Worm (Caenorhabditis elegans) whole organism, L4 larva: ENCODE measurements around the gene rpi-2.

Experiments
- F10B5.3 ChIP-seq: sonication (generic microtip); optimal IDR thresholded peaks from 2 replicates; lab custom pipeline; 2016; ENCODE audit warnings: mild to moderate bottlenecking, missing genetic modification characterization, missing compliant biosample characterization
- F37D6.2 ChIP-seq: sonication (generic microtip); optimal IDR thresholded peaks from 2 replicates; lab custom pipeline; 2016; ENCODE audit warnings: mild to moderate bottlenecking, missing genetic modification characterization, missing compliant biosample characterization
- F49E8.2 ChIP-seq: sonication (generic microtip); optimal IDR thresholded peaks from 2 replicates; lab custom pipeline; 2016; ENCODE audit warnings: missing compliant biosample characterization, mild to moderate bottlenecking, missing genetic modification characterization, borderline replicate concordance
- R02D3.7 ChIP-seq: fragments of 150-350 bp; sonication (generic microtip); optimal IDR thresholded peaks from 3 replicates; lab custom pipeline; 2014; ENCODE audit warnings: missing biosample characterization, missing genetic modification characterization
- T26A8.4 ChIP-seq: fragments of 200-800 bp; sonication (Bioruptor generic); IDR thresholded peaks from 2 replicates; pipeline ENCODE4 v1.3.6; 2022; ENCODE audit warnings: missing genetic modification characterization, missing compliant biosample characterization
- Y5F2A.4 ChIP-seq: fragments of 200-800 bp; sonication (Bioruptor generic); optimal IDR thresholded peaks from 2 replicates; lab custom pipeline; 2018; ENCODE audit warnings: mild to moderate bottlenecking, missing genetic modification characterization, missing compliant biosample characterization
- ceh-28 ChIP-seq: fragments of 150-350 bp; optimal IDR thresholded peaks from 2 replicates; lab custom pipeline; 2014; ENCODE audit warnings: missing biosample characterization, missing genetic modification reagents, missing genetic modification characterization
- ceh-32 ChIP-seq: sonication (generic microtip); optimal IDR thresholded peaks from 2 replicates; lab custom pipeline; 2016; ENCODE audit warnings: mild to moderate bottlenecking, missing genetic modification characterization, missing compliant biosample characterization; ENCODE audit not compliant: poor library complexity
- ces-1 ChIP-seq: fragments of 150-350 bp; sonication (generic microtip); optimal IDR thresholded peaks from 4 replicates; lab custom pipeline; 2014; ENCODE audit warnings: missing biosample characterization, missing genetic modification reagents, missing genetic modification characterization
- ctbp-1 ChIP-seq: fragments of 200-800 bp; sonication (Bioruptor generic); IDR thresholded peaks from 2 replicates; pipeline ENCODE4 v1.3.6; 2022; ENCODE audit warnings: missing genetic modification reagents, missing genetic modification characterization, missing compliant biosample characterization
- daf-19 ChIP-seq: fragments of 200-800 bp; sonication (Bioruptor generic); conservative IDR thresholded peaks from 2 replicates; pipeline ENCODE4 v1.3.6; 2022; ENCODE audit warnings: missing genetic modification characterization, missing compliant biosample characterization
- daf-8 ChIP-seq: fragments of 200-800 bp; sonication (Bioruptor generic); IDR thresholded peaks from 2 replicates; pipeline ENCODE4 v1.3.6; 2022; ENCODE audit warnings: missing genetic modification characterization, missing compliant biosample characterization
- dmd-8 ChIP-seq: fragments of 200-800 bp; sonication (Bioruptor generic); IDR thresholded peaks from 2 replicates; pipeline ENCODE4 v1.3.6; 2022; ENCODE audit warnings: missing genetic modification characterization, missing compliant biosample characterization
- dmd-9 ChIP-seq: fragments of 200-800 bp; sonication (Bioruptor generic); IDR thresholded peaks from 2 replicates; pipeline ENCODE4 v1.3.6; 2022; ENCODE audit warnings: missing genetic modification reagents, missing genetic modification characterization, missing compliant biosample characterization
- duxl-1 ChIP-seq: sonication (generic microtip); optimal IDR thresholded peaks from 2 replicates; lab custom pipeline; 2016; ENCODE audit warnings: mild to moderate bottlenecking, missing genetic modification characterization, moderate library complexity, missing compliant biosample characterization; ENCODE audit not compliant: poor library complexity
- dve-1 ChIP-seq: sonication (generic microtip); optimal IDR thresholded peaks from 2 replicates; lab custom pipeline; 2017; ENCODE audit warnings: antibody characterized with exemption, mild to moderate bottlenecking, missing genetic modification characterization, missing compliant biosample characterization; ENCODE audit not compliant: insufficient read depth
- gei-8 ChIP-seq: fragments of 200-800 bp; sonication (Bioruptor generic); optimal IDR thresholded peaks from 2 replicates; lab custom pipeline; 2018; ENCODE audit warnings: mild to moderate bottlenecking, missing genetic modification characterization, missing compliant biosample characterization
- hif-1 ChIP-seq, 2 experiments: sonication (generic microtip); optimal IDR thresholded peaks; 2 replicates each; lab custom pipeline; 2016 to 2017; ENCODE audit warnings: missing compliant biosample characterization in 2 of 2, missing genetic modification characterization in 2 of 2, missing genetic modification reagents in 2 of 2, missing genotype in 2 of 2, mild to moderate bottlenecking in 1 of 2
- lim-7 ChIP-seq: fragments of 200-800 bp; sonication (Bioruptor generic); IDR thresholded peaks from 2 replicates; pipeline ENCODE4 v1.3.6; 2022; ENCODE audit warnings: missing genetic modification characterization, missing compliant biosample characterization
- lin-1 ChIP-seq: fragments of 200-800 bp; sonication (Bioruptor generic); IDR thresholded peaks from 2 replicates; pipeline ENCODE4 v1.3.6; 2022; ENCODE audit warnings: missing genetic modification reagents, missing genetic modification characterization, missing compliant biosample characterization
- lin-13 ChIP-seq: fragments of 150-350 bp; optimal IDR thresholded peaks from 2 replicates; lab custom pipeline; 2014; ENCODE audit warnings: missing biosample characterization, missing genetic modification reagents, missing genetic modification characterization
- lin-15B ChIP-seq: fragments of 150-350 bp; sonication (generic microtip); optimal IDR thresholded peaks from 3 replicates; lab custom pipeline; 2014; ENCODE audit warnings: missing biosample characterization, missing genetic modification characterization
- lsy-2 ChIP-seq, 2 experiments: fragments of 150-350 bp in 1 of 2; sonication (generic microtip) in 1 of 2; optimal IDR thresholded peaks; 2 replicates each; lab custom pipeline; 2014 to 2017; ENCODE audit warnings: missing biosample characterization in 2 of 2, missing genetic modification characterization in 2 of 2
- madf-5 ChIP-seq, 2 experiments: fragments of 200-800 bp; sonication (Bioruptor generic); IDR thresholded peaks; 2 replicates each; pipeline ENCODE4 v1.3.6; 2022; ENCODE audit warnings: missing compliant biosample characterization in 2 of 2, missing genetic modification characterization in 2 of 2
- mdl-1 ChIP-seq, 2 experiments: fragments of 150-350 bp in 1 of 2; sonication (generic microtip) in 1 of 2; optimal IDR thresholded peaks; 2 replicates each; lab custom pipeline; 2014 to 2017; ENCODE audit warnings: missing biosample characterization in 2 of 2, missing genetic modification characterization in 2 of 2
- mdt-29 ChIP-seq: fragments of 200-800 bp; sonication (Bioruptor generic); IDR thresholded peaks from 2 replicates; pipeline ENCODE4 v1.3.6; 2022; ENCODE audit warnings: missing genetic modification reagents, missing genetic modification characterization, missing compliant biosample characterization
- mep-1 ChIP-seq: fragments of 150-350 bp; sonication (generic microtip); optimal IDR thresholded peaks from 3 replicates; lab custom pipeline; 2014; ENCODE audit warnings: missing biosample characterization, missing genetic modification characterization
- mes-2 ChIP-seq: sonication (generic microtip); optimal IDR thresholded peaks from 2 replicates; lab custom pipeline; 2016; ENCODE audit warnings: missing genotype, mild to moderate bottlenecking, missing genetic modification characterization, missing compliant biosample characterization; ENCODE audit not compliant: poor library complexity, severe bottlenecking
- nhr-10 ChIP-seq: fragments of 150-350 bp; optimal IDR thresholded peaks from 2 replicates; lab custom pipeline; 2014; ENCODE audit warnings: missing biosample characterization, missing genetic modification characterization
- nhr-102 ChIP-seq: sonication (generic microtip); optimal IDR thresholded peaks from 2 replicates; lab custom pipeline; 2016; ENCODE audit warnings: mild to moderate bottlenecking, missing genetic modification characterization, moderate library complexity, missing compliant biosample characterization
- nhr-28 ChIP-seq: fragments of 150-350 bp; optimal IDR thresholded peaks from 2 replicates; lab custom pipeline; 2014; ENCODE audit warnings: missing biosample characterization, missing genetic modification characterization
- nhr-42 ChIP-seq: fragments of 200-800 bp; sonication (Bioruptor generic); IDR thresholded peaks from 2 replicates; pipeline ENCODE4 v1.3.6; 2022; ENCODE audit warnings: missing genetic modification characterization, missing compliant biosample characterization
- nhr-48 ChIP-seq: sonication (generic microtip); optimal IDR thresholded peaks from 2 replicates; lab custom pipeline; 2016; ENCODE audit warnings: mild to moderate bottlenecking, missing genetic modification characterization, missing compliant biosample characterization
- nhr-77 ChIP-seq: fragments of 150-350 bp; optimal IDR thresholded peaks from 2 replicates; lab custom pipeline; 2014; ENCODE audit warnings: missing biosample characterization, missing genetic modification characterization
- pha-4 ChIP-seq, 2 experiments: fragments of 150-350 bp in 1 of 2; fragments of 200-800 bp in 1 of 2; sonication (Bioruptor generic) in 1 of 2; IDR thresholded peaks in 1 of 2; optimal IDR thresholded peaks in 1 of 2; 2 replicates each; pipeline versions ENCODE4 v1.3.6 to Lab custom; 2014 to 2022; ENCODE audit warnings: missing genetic modification characterization in 2 of 2, missing genetic modification reagents in 2 of 2, missing biosample characterization in 1 of 2, missing compliant biosample characterization in 1 of 2
- php-3 ChIP-seq: fragments of 200-800 bp; sonication (Bioruptor generic); IDR thresholded peaks from 2 replicates; pipeline ENCODE4 v1.3.6; 2022; ENCODE audit warnings: missing genetic modification reagents, missing genetic modification characterization, missing compliant biosample characterization
- pqm-1 ChIP-seq: sonication (generic microtip); optimal IDR thresholded peaks from 2 replicates; lab custom pipeline; 2017; ENCODE audit warnings: missing biosample characterization, missing genetic modification characterization
- rbr-2 ChIP-seq: sonication (generic microtip); optimal IDR thresholded peaks from 2 replicates; lab custom pipeline; 2016; ENCODE audit warnings: missing genotype, missing genetic modification characterization, missing compliant biosample characterization
- sdz-12 ChIP-seq: fragments of 200-800 bp; sonication (Bioruptor generic); optimal IDR thresholded peaks from 2 replicates; lab custom pipeline; 2018; ENCODE audit warnings: mild to moderate bottlenecking, missing genetic modification characterization, missing compliant biosample characterization
- snpc-4 ChIP-seq: fragments of 150-350 bp; optimal IDR thresholded peaks from 2 replicates; lab custom pipeline; 2014; ENCODE audit warnings: missing biosample characterization, missing genetic modification characterization
- spr-3 ChIP-seq: fragments of 200-800 bp; sonication (Bioruptor generic); optimal IDR thresholded peaks from 2 replicates; lab custom pipeline; 2018; ENCODE audit warnings: mild to moderate bottlenecking, missing genetic modification characterization, missing compliant biosample characterization
- tag-97 ChIP-seq: fragments of 200-800 bp; sonication (Bioruptor generic); IDR thresholded peaks from 2 replicates; pipeline ENCODE4 v1.3.6; 2022; ENCODE audit warnings: missing genetic modification characterization, missing compliant biosample characterization
- unc-130 ChIP-seq: sonication (generic microtip); optimal IDR thresholded peaks from 2 replicates; lab custom pipeline; 2016; ENCODE audit warnings: missing genetic modification reagents, missing genetic modification characterization, missing compliant biosample characterization
- unc-62 ChIP-seq, 3 experiments: fragments of 150-350 bp in 1 of 3; sonication (generic microtip); optimal IDR thresholded peaks in 2 of 3; peaks in 1 of 3; 1 replicate in 1 of 3; 2 replicates in 2 of 3; lab custom pipeline; 2014 to 2017; ENCODE audit warnings: missing biosample characterization in 3 of 3, missing genetic modification characterization in 3 of 3, missing genetic modification reagents in 3 of 3, missing genotype in 1 of 3
- zag-1 ChIP-seq: fragments of 150-350 bp; optimal IDR thresholded peaks from 2 replicates; lab custom pipeline; 2014; ENCODE audit warnings: missing biosample characterization, missing genetic modification characterization
- zfp-2 ChIP-seq: sonication (generic microtip); optimal IDR thresholded peaks from 2 replicates; lab custom pipeline; 2016; ENCODE audit warnings: mild to moderate bottlenecking, missing genetic modification characterization, missing compliant biosample characterization
- zfp-3 ChIP-seq: fragments of 200-800 bp; sonication (Bioruptor generic); conservative IDR thresholded peaks from 2 replicates; pipeline ENCODE4 v1.3.6; 2022; ENCODE audit warnings: missing genetic modification reagents, missing genetic modification characterization, missing compliant biosample characterization
- zip-11 ChIP-seq: fragments of 200-800 bp; sonication (Bioruptor generic); IDR thresholded peaks from 2 replicates; pipeline ENCODE4 v1.3.6; 2022; ENCODE audit warnings: missing genetic modification characterization, missing compliant biosample characterization
- zip-2 ChIP-seq: fragments of 150-350 bp; optimal IDR thresholded peaks from 2 replicates; lab custom pipeline; 2014; ENCODE audit warnings: missing biosample characterization, missing genetic modification characterization

The rpi-2 gene

DNA sequence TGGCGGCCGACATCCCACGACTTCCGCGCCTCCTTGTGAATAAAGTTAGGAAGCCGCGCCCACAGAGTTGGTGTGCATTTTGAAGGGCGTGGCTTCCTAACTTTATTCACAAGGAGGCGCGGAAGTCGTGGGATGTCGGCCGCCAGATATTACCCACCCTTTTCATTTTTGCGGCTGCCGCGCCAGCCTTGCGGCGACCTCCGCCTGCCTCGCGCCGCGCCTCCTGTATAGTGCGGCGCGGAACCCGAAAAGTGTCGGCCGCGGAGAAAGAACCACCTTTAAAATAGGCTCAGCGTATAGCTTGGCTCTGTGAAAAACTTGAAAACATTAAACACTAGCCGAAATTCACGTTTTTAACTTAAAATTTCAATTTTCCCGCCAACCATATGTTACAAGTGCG, 52.4 kb downstream of the rpi-2 start (continued):
- TF ChIP-seq gei-8 (no peak), ceh-32 (no peak), php-3 (no peak), lin-15B (tag; lab: Kevin White, UChicago) (no peak), F49E8.2 (tag; lab: Kevin White, UChicago) (peak; percentile 82), T26A8.4 (GFP tag; lab: Robert Waterston, UW) (no peak), rbr-2 (tag; lab: Kevin White, UChicago) (no peak), pha-4 (GFP tag; IDR thresholded peaks at IDR 0.05; lab: Robert Waterston, UW) (0 out of 2 replicates have a peak, but pooled peaks have one; percentile 30), pha-4 (tag; optimal IDR thresholded peaks at IDR 0.05; lab: Kevin White, UChicago) (no peak), mep-1 (tag; lab: Kevin White, UChicago) (no peak), nhr-77 (no peak), lim-7 (GFP tag; lab: Robert Waterston, UW) (no peak), nhr-48 (tag; lab: Kevin White, UChicago) (no peak), zip-2 (tag; lab: Kevin White, UChicago) (no peak), F10B5.3 (tag; lab: Kevin White, UChicago) (no peak), ces-1 (GFP tag; lab: Kevin White, UChicago) (no peak), zfp-2 (tag; lab: Kevin White, UChicago) (no peak), duxl-1 (tag; lab: Kevin White, UChicago) (no peak), R02D3.7 (no peak), lin-13 (peak; percentile 5), dmd-8 (peak; percentile 61; the same call in 1 of the 2 replicates), mes-2 (tag; lab: Kevin White, UChicago) (no peak), Y5F2A.4 (no peak), nhr-28 (tag; lab: Kevin White, UChicago) (no peak), ctbp-1 (GFP tag; lab: Robert Waterston, UW) (no peak), nhr-42 (GFP tag; lab: Robert Waterston, UW) (no peak), lin-1 (no peak), daf-19 (GFP tag; lab: Robert Waterston, UW) (no peak), nhr-10 (tag; lab: Kevin White, UChicago) (no peak), zag-1 (tag; lab: Kevin White, UChicago) (no peak), snpc-4 (no peak), ceh-28 (tag; lab: Kevin White, UChicago) (no peak), dve-1 (no peak), dmd-9 (no peak), madf-5 (GFP tag; IDR thresholded peaks at IDR 0.05; lab: Robert Waterston, UW) (no peak), spr-3 (GFP tag; lab: Kevin White, UChicago) (no peak), sdz-12 (GFP tag; lab: Kevin White, UChicago) (no peak), lsy-2 (tag; optimal IDR thresholded peaks at IDR 0.05; lab: Kevin White, UChicago) (no peak), zfp-3 (GFP tag; lab: Robert Waterston, UW) (no peak), pqm-1 (tag; lab: Kevin White, UChicago) (no peak), mdt-29 (GFP tag; lab: Robert Waterston, UW) (no peak), nhr-102 (tag; lab: Kevin White, UChicago) (no peak), tag-97 (GFP tag; lab: Robert Waterston, UW) (no peak), F37D6.2 (tag; lab: Kevin White, UChicago) (no peak), mdl-1 (tag; optimal IDR thresholded peaks at IDR 0.05; lab: Kevin White, UChicago) (no peak), daf-8 (no peak), unc-62 (GFP tag; optimal IDR thresholded peaks at IDR 0.05 in 1 of 2; lab: Kevin White, UChicago) (no peak), unc-62 (tag; optimal IDR thresholded peaks at IDR 0.05; lab: Kevin White, UChicago) (no peak), unc-130 (no peak), hif-1 (tag; optimal IDR thresholded peaks at IDR 0.05; lab: Kevin White, UChicago) (no peak), zip-11 (GFP tag; lab: Robert Waterston, UW) (no peak)
